Worm (Caenorhabditis elegans): ENCODE results near the gene sre-28.

Gene sre-28

DNA sequence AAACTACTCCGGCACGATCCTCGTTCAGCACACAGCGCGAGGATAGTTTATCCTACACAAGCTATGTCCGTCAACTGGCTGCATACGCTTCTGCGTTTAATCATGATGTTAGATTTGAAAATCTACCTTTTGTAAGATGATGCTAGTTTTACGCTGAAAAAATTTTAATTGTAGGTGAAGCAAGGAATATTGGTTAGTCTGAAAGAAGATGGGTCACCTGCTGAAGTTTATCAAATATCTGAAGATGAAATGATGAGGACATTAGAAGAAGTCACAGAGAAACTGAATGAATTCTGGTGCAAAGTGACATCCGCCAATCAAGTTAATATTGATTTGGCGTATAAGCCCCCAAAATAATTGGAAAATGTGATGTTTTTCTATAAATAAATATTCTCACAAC is 39.3 kb downstream of the sre-28 start:
- no peak for TF ChIP-seq pqm-1 (tag; optimal IDR thresholded peaks at IDR 0.05)
- TF ChIP-seq C08G9.2 (tag; optimal IDR thresholded peaks at IDR 0.05) = no peak
- TF ChIP-seq K02D7.2 (tag; optimal IDR thresholded peaks at IDR 0.05) = no peak
- no peak for TF ChIP-seq tbx-7 (tag; optimal IDR thresholded peaks at IDR 0.05)
- TF ChIP-seq npax-4 (tag; optimal IDR thresholded peaks at IDR 0.05) = no peak
- TF ChIP-seq K09A11.1 (tag; optimal IDR thresholded peaks at IDR 0.05; ENCODE audit: insufficient read depth) = no peak
- no peak for TF ChIP-seq ceh-18 (tag; optimal IDR thresholded peaks at IDR 0.05)
- TF ChIP-seq elt-2 (tag; optimal IDR thresholded peaks at IDR 0.05) = no peak
- no peak for TF ChIP-seq lim-6 (tag; optimal IDR thresholded peaks at IDR 0.05)
- TF ChIP-seq ceh-45 (GFP tag; IDR thresholded peaks at IDR 0.05) = no peak
- no peak for TF ChIP-seq hlh-15 (tag; optimal IDR thresholded peaks at IDR 0.05)
- TF ChIP-seq fkh-6 (tag; optimal IDR thresholded peaks at IDR 0.05) = no peak
- TF ChIP-seq syd-9 (tag; optimal IDR thresholded peaks at IDR 0.05) = no peak
- no peak for TF ChIP-seq hlh-6 (tag; optimal IDR thresholded peaks at IDR 0.05)
- TF ChIP-seq gmeb-2 (tag; optimal IDR thresholded peaks at IDR 0.05) = no peak
- no peak for TF ChIP-seq rnt-1 (tag; optimal IDR thresholded peaks at IDR 0.05)
- no peak for TF ChIP-seq F13H6.1 (tag; optimal IDR thresholded peaks at IDR 0.05)
- no peak for TF ChIP-seq ets-4 (tag; optimal IDR thresholded peaks at IDR 0.05)

DNA sequence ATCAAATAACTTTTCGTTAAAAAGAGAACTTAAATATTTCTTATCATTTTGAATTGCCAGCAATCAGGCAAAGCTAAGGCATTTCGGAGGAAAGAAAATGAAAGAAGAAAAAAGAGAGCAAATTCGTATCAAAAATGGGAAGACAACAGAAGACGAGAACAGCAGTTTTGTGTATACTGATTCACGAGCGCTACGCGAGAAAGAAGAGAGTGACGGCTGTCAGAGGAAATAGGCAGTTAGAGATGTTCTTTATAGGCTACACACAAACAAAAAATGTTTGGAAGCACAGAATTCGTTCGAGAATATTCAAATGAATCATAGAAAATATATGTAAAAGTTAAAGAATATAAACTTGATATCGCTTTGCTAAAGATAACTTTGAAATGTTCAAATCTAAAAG is 40.6 kb downstream of the sre-28 start:
- TF ChIP-seq pha-2 (tag; optimal IDR thresholded peaks at IDR 0.05) (no peak), mec-3 (tag; optimal IDR thresholded peaks at IDR 0.05; ENCODE audit: borderline replicate concordance) (no peak), elt-2 (tag; optimal IDR thresholded peaks at IDR 0.05) (no peak), eyg-1 (tag; optimal IDR thresholded peaks at IDR 0.05) (no peak), tbx-2 (tag; optimal IDR thresholded peaks at IDR 0.05) (no peak), madf-2 (tag; optimal IDR thresholded peaks at IDR 0.05) (no peak), ttx-3 (tag; optimal IDR thresholded peaks at IDR 0.05) (no peak), che-1 (tag; optimal IDR thresholded peaks at IDR 0.05) (no peak), K02D7.2 (tag; optimal IDR thresholded peaks at IDR 0.05) (no peak), ceh-14 (tag; optimal IDR thresholded peaks at IDR 0.05) (no peak), fkh-10 (GFP tag; optimal IDR thresholded peaks at IDR 0.05) (no peak), npax-4 (tag; optimal IDR thresholded peaks at IDR 0.05) (no peak), ceh-45 (GFP tag; IDR thresholded peaks at IDR 0.05) (no peak), ceh-24 (tag; optimal IDR thresholded peaks at IDR 0.05) (no peak), fax-1 (tag; optimal IDR thresholded peaks at IDR 0.05) (no peak), dmd-4 (tag; optimal IDR thresholded peaks at IDR 0.05; ENCODE audit: borderline replicate concordance) (no peak), lin-11 (tag; optimal IDR thresholded peaks at IDR 0.05) (no peak)

DNA sequence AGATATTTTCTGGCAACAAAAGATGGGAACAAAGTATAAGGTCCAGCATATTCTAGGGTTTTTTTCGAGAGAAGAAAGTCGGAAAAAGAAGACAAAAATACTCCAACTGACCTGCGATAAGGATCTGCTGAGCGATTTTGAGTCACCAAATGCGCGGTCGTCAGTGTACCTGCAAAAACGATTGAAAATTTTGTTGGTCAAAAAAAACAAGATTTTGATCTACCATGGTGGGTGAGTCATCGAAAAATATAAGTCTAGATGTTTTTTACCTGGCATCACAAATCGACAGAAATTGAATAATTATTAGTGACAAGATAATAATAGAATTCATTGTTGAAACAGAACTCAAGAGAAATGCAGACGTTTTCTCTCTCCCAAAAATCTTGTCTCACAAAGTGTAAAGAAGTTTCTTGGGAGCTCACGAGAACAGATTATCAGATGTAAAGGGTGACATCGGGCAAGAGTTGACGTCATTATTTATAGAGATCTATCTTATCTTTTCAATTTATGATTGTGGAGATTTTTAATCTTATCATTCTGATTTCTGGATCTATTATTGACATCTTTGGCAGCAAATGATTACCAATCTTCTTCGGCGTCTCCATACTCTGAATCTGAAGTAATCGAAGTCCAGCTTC is 41.2 kb downstream of the sre-28 start:
- TF ChIP-seq ref-2 (tag; optimal IDR thresholded peaks at IDR 0.05) (no peak), T23F11.4 (GFP tag; optimal IDR thresholded peaks at IDR 0.05) (no peak), nfya-1 (tag; optimal IDR thresholded peaks at IDR 0.05) (no peak), nhr-11 (tag; optimal IDR thresholded peaks at IDR 0.05) (no peak)

DNA sequence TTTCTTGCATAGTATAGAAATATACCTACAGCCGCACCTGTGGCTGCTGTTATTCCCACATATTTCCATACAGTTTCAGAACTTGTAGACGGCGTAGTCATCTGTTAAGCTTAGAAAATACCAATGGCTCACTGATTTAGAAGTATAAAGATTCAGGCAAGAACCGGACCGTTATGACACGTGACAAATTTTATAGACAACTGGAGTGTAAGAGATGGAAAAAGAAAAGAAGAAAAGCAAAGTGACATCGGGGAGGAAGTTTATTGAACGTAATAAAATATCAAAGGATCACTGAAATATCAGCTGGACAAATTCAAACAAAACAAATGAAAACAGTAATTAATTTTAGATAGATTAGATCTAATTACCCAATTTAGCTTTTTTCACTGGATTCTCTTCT is 42.0 kb downstream of the sre-28 start, which contains the start of gene rmd-2:
Gene rmd-2 (minus strand): TSS at position 101 of the 400 bp plus-strand sequence.
- TF ChIP-seq ceh-48 (tag; optimal IDR thresholded peaks at IDR 0.05) (no peak), zip-5 (tag; optimal IDR thresholded peaks at IDR 0.05) (no peak), hlh-30 (tag; optimal IDR thresholded peaks at IDR 0.05; ENCODE audit: insufficient read depth) (peak; percentile 28), sox-4 (tag; optimal IDR thresholded peaks at IDR 0.05) (no peak), ceh-9 (tag; optimal IDR thresholded peaks at IDR 0.05) (no peak), ceh-24 (tag; optimal IDR thresholded peaks at IDR 0.05) (no peak)
